Worm (Caenorhabditis elegans): ENCODE results near the gene F02E11.2.
A peak's percentile ranks its signal among the peaks of the same experiment; 100 is the strongest.

ce11 chrII:3245836-3246235 lies 16.8 kb upstream of the F02E11.2 start, which contains the start of gene C17F4.7:
- TF ChIP-seq R02D3.7 (tag; optimal IDR thresholded peaks at IDR 0.05) (no peak), nhr-6 (tag; optimal IDR thresholded peaks at IDR 0.05) (no peak), elt-1 (tag; optimal IDR thresholded peaks at IDR 0.05) (no peak), ztf-11 (tag; optimal IDR thresholded peaks at IDR 0.05) (no peak), F13H6.1 (tag; optimal IDR thresholded peaks at IDR 0.05) (peak; percentile 2), ama-1 (optimal IDR thresholded peaks at IDR 0.05) (no peak), ztf-4 (tag; optimal IDR thresholded peaks at IDR 0.05) (no peak), skn-1 (tag; optimal IDR thresholded peaks at IDR 0.05) (no peak), nhr-12 (tag; optimal IDR thresholded peaks at IDR 0.05) (no peak), mbf-1 (tag; optimal IDR thresholded peaks at IDR 0.05) (no peak), ceh-82 (tag; optimal IDR thresholded peaks at IDR 0.05) (no peak), snpc-4 (tag; optimal IDR thresholded peaks at IDR 0.05) (no peak)
